Worm (Caenorhabditis elegans) whole organism, L1 larva: ENCODE measurements around the gene T05A8.6.

Experiments
- C34B4.2 ChIP-seq: sonication (generic microtip); optimal IDR thresholded peaks from 2 replicates; lab custom pipeline; 2017; ENCODE audit warnings: mild to moderate bottlenecking, missing genetic modification characterization, missing compliant biosample characterization
- F16B12.6 ChIP-seq: fragments of 150-350 bp; optimal IDR thresholded peaks from 2 replicates; lab custom pipeline; 2014; ENCODE audit warnings: missing biosample characterization, missing genetic modification characterization
- aha-1 ChIP-seq: fragments of 150-350 bp; optimal IDR thresholded peaks from 2 replicates; lab custom pipeline; 2014; ENCODE audit warnings: missing biosample characterization, missing genetic modification characterization
- alr-1 ChIP-seq: fragments of 200-800 bp; sonication (Bioruptor generic); optimal IDR thresholded peaks from 2 replicates; lab custom pipeline; 2018; ENCODE audit warnings: borderline replicate concordance, mild to moderate bottlenecking, missing genetic modification characterization, missing compliant biosample characterization
- ama-1 ChIP-seq: fragments of 150-350 bp; optimal IDR thresholded peaks from 2 replicates; lab custom pipeline; 2014
- blmp-1 ChIP-seq: fragments of 150-350 bp; optimal IDR thresholded peaks from 2 replicates; lab custom pipeline; 2014; ENCODE audit warnings: missing biosample characterization, missing genetic modification characterization
- ceh-63 ChIP-seq: fragments of 200-800 bp; sonication (Bioruptor generic); optimal IDR thresholded peaks from 2 replicates; lab custom pipeline; 2018; ENCODE audit warnings: mild to moderate bottlenecking, missing genetic modification characterization, missing compliant biosample characterization
- ceh-8 ChIP-seq: fragments of 200-800 bp; sonication (Bioruptor generic); optimal IDR thresholded peaks from 2 replicates; lab custom pipeline; 2018; ENCODE audit warnings: mild to moderate bottlenecking, missing genetic modification characterization, moderate library complexity, missing compliant biosample characterization
- ceh-82 ChIP-seq, 3 experiments: fragments of 150-350 bp in 1 of 3; sonication (generic microtip) in 2 of 3; optimal IDR thresholded peaks; 2 replicates each; lab custom pipeline; 2014 to 2017; ENCODE audit warnings: missing biosample characterization in 3 of 3, missing genetic modification characterization in 3 of 3
- ceh-90 ChIP-seq: sonication (generic microtip); optimal IDR thresholded peaks from 2 replicates; lab custom pipeline; 2016; ENCODE audit warnings: missing genetic modification characterization, missing compliant biosample characterization
- efl-1 ChIP-seq, 4 experiments: fragments of 150-350 bp; optimal IDR thresholded peaks in 3 of 4; peaks in 1 of 4; 1 replicate in 1 of 4; 2 replicates in 3 of 4; lab custom pipeline; 2014; ENCODE audit warnings: missing biosample characterization in 2 of 4, missing genetic modification characterization in 2 of 4, missing genetic modification reagents in 2 of 4
- efl-3 ChIP-seq: fragments of 200-800 bp; sonication (Bioruptor generic); optimal IDR thresholded peaks from 2 replicates; lab custom pipeline; 2018; ENCODE audit warnings: mild to moderate bottlenecking, missing genetic modification characterization, missing compliant biosample characterization
- egl-13 ChIP-seq: sonication (generic microtip); optimal IDR thresholded peaks from 2 replicates; lab custom pipeline; 2016; ENCODE audit warnings: missing genotype, missing genetic modification reagents, missing genetic modification characterization, missing compliant biosample characterization
- egl-27 ChIP-seq, 2 experiments: fragments of 150-350 bp in 1 of 2; sonication (generic microtip); optimal IDR thresholded peaks; 3 replicates each; lab custom pipeline; 2017 to 2018; ENCODE audit warnings: missing biosample characterization in 2 of 2, missing genetic modification characterization in 2 of 2, missing genetic modification reagents in 2 of 2
- elt-2 ChIP-seq: sonication (generic microtip); optimal IDR thresholded peaks from 2 replicates; lab custom pipeline; 2016; ENCODE audit warnings: missing genetic modification characterization, mild to moderate bottlenecking, inconsistent platforms, missing compliant biosample characterization, missing genetic modification reagents
- elt-3 ChIP-seq, 6 experiments: fragments of 150-350 bp in 1 of 6; sonication (generic microtip); optimal IDR thresholded peaks; 2 replicates each; lab custom pipeline; 2017 to 2018; ENCODE audit warnings: missing biosample characterization in 6 of 6, missing genetic modification characterization in 6 of 6, inconsistent platforms in 1 of 6
- ets-5 ChIP-seq: fragments of 200-800 bp; sonication (Bioruptor generic); IDR thresholded peaks from 2 replicates; pipeline ENCODE4 v1.3.6; 2022; ENCODE audit warnings: missing genetic modification characterization, missing compliant biosample characterization
- fkh-8 ChIP-seq: sonication (generic microtip); optimal IDR thresholded peaks from 2 replicates; lab custom pipeline; 2016; ENCODE audit warnings: mild to moderate bottlenecking, missing genetic modification characterization, missing compliant biosample characterization
- fos-1 ChIP-seq: fragments of 150-350 bp; optimal IDR thresholded peaks from 2 replicates; lab custom pipeline; 2014; ENCODE audit warnings: missing biosample characterization, missing genetic modification characterization
- hpl-2 ChIP-seq: fragments of 150-350 bp; optimal IDR thresholded peaks from 2 replicates; lab custom pipeline; 2014; ENCODE audit warnings: missing biosample characterization, missing genetic modification reagents, missing genetic modification characterization
- lin-13 ChIP-seq: fragments of 150-350 bp; optimal IDR thresholded peaks from 2 replicates; lab custom pipeline; 2014; ENCODE audit warnings: missing biosample characterization, missing genetic modification reagents, missing genetic modification characterization
- lin-14 ChIP-seq: fragments of 200-800 bp; sonication (Bioruptor generic); optimal IDR thresholded peaks from 2 replicates; lab custom pipeline; 2018; ENCODE audit warnings: mild to moderate bottlenecking, missing genetic modification characterization, moderate library complexity, missing compliant biosample characterization
- lin-35 ChIP-seq, 2 experiments: fragments of 150-350 bp; optimal IDR thresholded peaks; 2 replicates each; lab custom pipeline; 2014; ENCODE audit warnings: missing biosample characterization in 2 of 2, missing genetic modification characterization in 2 of 2, missing genetic modification reagents in 2 of 2
- lin-39 ChIP-seq: fragments of 150-350 bp; optimal IDR thresholded peaks from 2 replicates; lab custom pipeline; 2014; ENCODE audit warnings: missing biosample characterization, missing genetic modification reagents, missing genetic modification characterization
- mdl-1 ChIP-seq, 2 experiments: fragments of 150-350 bp; optimal IDR thresholded peaks; 2 replicates each; lab custom pipeline; 2014 to 2017; ENCODE audit warnings: missing biosample characterization in 2 of 2, missing genetic modification characterization in 2 of 2, inconsistent platforms in 1 of 2
- mef-2 ChIP-seq: fragments of 150-350 bp; optimal IDR thresholded peaks from 2 replicates; lab custom pipeline; 2014; ENCODE audit warnings: missing biosample characterization, missing genetic modification characterization
- mep-1 ChIP-seq: fragments of 150-350 bp; optimal IDR thresholded peaks from 2 replicates; lab custom pipeline; 2014; ENCODE audit warnings: missing biosample characterization, missing genetic modification characterization
- nhr-11 ChIP-seq: fragments of 150-350 bp; optimal IDR thresholded peaks from 2 replicates; lab custom pipeline; 2014; ENCODE audit warnings: missing biosample characterization, missing genetic modification characterization
- nhr-19 ChIP-seq: fragments of 200-800 bp; sonication (Bioruptor generic); conservative IDR thresholded peaks from 2 replicates; pipeline ENCODE4 v1.3.6; 2022; ENCODE audit warnings: missing genetic modification characterization, missing compliant biosample characterization
- nhr-20 ChIP-seq: sonication (generic microtip); optimal IDR thresholded peaks from 2 replicates; lab custom pipeline; 2016; ENCODE audit warnings: mild to moderate bottlenecking, missing genetic modification characterization, missing compliant biosample characterization
- nhr-71 ChIP-seq: sonication (generic microtip); optimal IDR thresholded peaks from 2 replicates; lab custom pipeline; 2016; ENCODE audit warnings: mild to moderate bottlenecking, missing genetic modification characterization, moderate library complexity, missing compliant biosample characterization
- nhr-77 ChIP-seq: fragments of 150-350 bp; optimal IDR thresholded peaks from 2 replicates; lab custom pipeline; 2014; ENCODE audit warnings: missing biosample characterization, missing genetic modification characterization
- nhr-90 ChIP-seq: sonication (generic microtip); optimal IDR thresholded peaks from 2 replicates; lab custom pipeline; 2016; ENCODE audit warnings: mild to moderate bottlenecking, missing genetic modification characterization, missing compliant biosample characterization; ENCODE audit not compliant: poor library complexity
- pax-3 ChIP-seq: fragments of 200-800 bp; sonication (Bioruptor generic); optimal IDR thresholded peaks from 2 replicates; lab custom pipeline; 2018; ENCODE audit warnings: mild to moderate bottlenecking, missing genetic modification characterization, moderate library complexity, missing compliant biosample characterization
- rnt-1 ChIP-seq: sonication (generic microtip); optimal IDR thresholded peaks from 2 replicates; lab custom pipeline; 2016; ENCODE audit warnings: mild to moderate bottlenecking, missing genetic modification characterization, moderate library complexity, missing compliant biosample characterization
- snu-23 ChIP-seq: sonication (generic microtip); optimal IDR thresholded peaks from 2 replicates; lab custom pipeline; 2016; ENCODE audit warnings: missing genetic modification characterization, missing compliant biosample characterization
- sptf-1 ChIP-seq: fragments of 150-350 bp; optimal IDR thresholded peaks from 2 replicates; lab custom pipeline; 2014; ENCODE audit warnings: missing biosample characterization, missing genetic modification characterization
- swsn-7 ChIP-seq: sonication (generic microtip); optimal IDR thresholded peaks from 2 replicates; lab custom pipeline; 2016; ENCODE audit warnings: missing genetic modification characterization, missing compliant biosample characterization
- tlp-1 ChIP-seq: fragments of 150-350 bp; optimal IDR thresholded peaks from 2 replicates; lab custom pipeline; 2014; ENCODE audit warnings: missing biosample characterization, missing genetic modification characterization
- unc-130 ChIP-seq: fragments of 150-350 bp; optimal IDR thresholded peaks from 2 replicates; lab custom pipeline; 2017; ENCODE audit warnings: missing biosample characterization, missing genetic modification characterization, inconsistent platforms
- unc-62 ChIP-seq: fragments of 150-350 bp; optimal IDR thresholded peaks from 2 replicates; lab custom pipeline; 2014; ENCODE audit warnings: missing biosample characterization, missing genetic modification reagents, missing genetic modification characterization
- unc-98 ChIP-seq: fragments of 200-800 bp; sonication (Bioruptor generic); IDR thresholded peaks from 2 replicates; pipeline ENCODE4 v1.3.6; 2022; ENCODE audit warnings: missing genetic modification characterization, missing compliant biosample characterization
- ztf-11 ChIP-seq, 2 experiments: sonication (generic microtip); optimal IDR thresholded peaks; 2 replicates each; lab custom pipeline; 2016 to 2017; ENCODE audit warnings: missing genetic modification characterization in 2 of 2, missing biosample characterization in 1 of 2, missing compliant biosample characterization in 1 of 2

Gene T05A8.6

ce11 chrII:2752536-2752935 is 13.0 kb upstream of the T05A8.6 start, which contains the start of gene F29A7.6 (continued):
- TF ChIP-seq ceh-8 (GFP tag; lab: Kevin White, UChicago) (no peak), nhr-71 (tag; lab: Kevin White, UChicago) (no peak), lin-13 (GFP tag; lab: Kevin White, UChicago) (peak; percentile 57), ceh-90 (tag; lab: Kevin White, UChicago) (peak; percentile 86), mep-1 (tag; lab: Kevin White, UChicago) (no peak), alr-1 (tag; lab: Kevin White, UChicago) (no peak), unc-98 (GFP tag; lab: Robert Waterston, UW) (peak; percentile 68), efl-3 (GFP tag; lab: Kevin White, UChicago) (no peak), sptf-1 (tag; lab: Kevin White, UChicago) (no peak), nhr-20 (tag; lab: Kevin White, UChicago) (peak; percentile 66), blmp-1 (tag; lab: Kevin White, UChicago) (no peak), rnt-1 (tag; lab: Kevin White, UChicago) (peak; percentile 95), nhr-11 (no peak), lin-39 (tag; lab: Kevin White, UChicago) (peak; percentile 2), nhr-19 (peak; percentile 65), unc-130 (tag; lab: Kevin White, UChicago) (peak; percentile 43), egl-13 (tag; lab: Kevin White, UChicago) (peak; percentile 26), F16B12.6 (peak; percentile 25), mdl-1 (tag; optimal IDR thresholded peaks at IDR 0.05; lab: Kevin White, UChicago) (peak in 1 of 2 experiments; percentile 2), efl-1 (optimal IDR thresholded peaks at IDR 0.05; lab: Kevin White, UChicago) (peak; percentile 67 to 69), efl-1 (GFP tag; optimal IDR thresholded peaks at IDR 0.05 in 1 of 2; lab: Kevin White, UChicago) (peak; percentile 69 to 92), nhr-90 (tag; lab: Kevin White, UChicago) (peak; percentile 79), swsn-7 (tag; lab: Kevin White, UChicago) (peak; percentile 67), ceh-82 (tag; optimal IDR thresholded peaks at IDR 0.05; lab: Kevin White, UChicago) (peak; percentile 65 to 71 (median 66)), lin-35 (GFP tag; optimal IDR thresholded peaks at IDR 0.05; lab: Kevin White, UChicago) (peak; percentile 53 to 63), lin-14 (GFP tag; lab: Kevin White, UChicago) (peak; percentile 78), nhr-77 (tag; lab: Kevin White, UChicago) (peak; percentile 3), aha-1 (tag; lab: Kevin White, UChicago) (no peak), ets-5 (GFP tag; lab: Robert Waterston, UW) (no peak), ztf-11 (tag; optimal IDR thresholded peaks at IDR 0.05; lab: Kevin White, UChicago) (peak in 1 of 2 experiments; percentile 83), egl-27 (tag; optimal IDR thresholded peaks at IDR 0.05; lab: Kevin White, UChicago) (no peak)

ce11 chrII:2751278-2751677 is 11.8 kb upstream of the T05A8.6 start:
- TF ChIP-seq alr-1 (tag; lab: Kevin White, UChicago), result no peak
- no peak for TF ChIP-seq mep-1 (tag; lab: Kevin White, UChicago)
- TF ChIP-seq fos-1 (tag; lab: Kevin White, UChicago), result no peak
- TF ChIP-seq aha-1 (tag; lab: Kevin White, UChicago), result no peak
- TF ChIP-seq elt-2 (tag; lab: Kevin White, UChicago), result no peak
- no peak for TF ChIP-seq rnt-1 (tag; lab: Kevin White, UChicago)
- TF ChIP-seq, all 84 proteins: peak for 0

ce11 chrII:2749595-2750048 is 10.1 kb upstream of the T05A8.6 start, which contains the start of gene F29A7.4:
TSS of gene F29A7.4 (plus strand) at chrII:2749998.
- TF ChIP-seq nhr-20 (tag; lab: Kevin White, UChicago), result no peak
- TF ChIP-seq elt-2 (tag; lab: Kevin White, UChicago), result peak; percentile 72

ce11 chrII:2747956-2748621 is 8.6 kb upstream of the T05A8.6 start:
- TF ChIP-seq hpl-2 (GFP tag; lab: Kevin White, UChicago) (no peak), fos-1 (tag; lab: Kevin White, UChicago) (peak; percentile 54), pax-3 (tag; lab: Kevin White, UChicago) (no peak), ceh-8 (GFP tag; lab: Kevin White, UChicago) (peak; percentile 3), ama-1 (lab: Kevin White, UChicago) (no peak), snu-23 (peak; percentile 55), ceh-63 (GFP tag; lab: Kevin White, UChicago) (no peak), tlp-1 (no peak), mep-1 (tag; lab: Kevin White, UChicago) (peak; percentile 29), unc-62 (no peak), unc-98 (GFP tag; lab: Robert Waterston, UW) (no peak), fkh-8 (tag; lab: Kevin White, UChicago) (peak; percentile 94), rnt-1 (tag; lab: Kevin White, UChicago) (no peak), ceh-90 (tag; lab: Kevin White, UChicago) (no peak), elt-3 (tag; optimal IDR thresholded peaks at IDR 0.05; lab: Kevin White, UChicago) (no peak), F16B12.6 (no peak), mef-2 (no peak), C34B4.2 (tag; lab: Kevin White, UChicago) (no peak)
